Fruit fly (Drosophila melanogaster): ENCODE results near the gene ndl.

Gene ndl

DNA sequence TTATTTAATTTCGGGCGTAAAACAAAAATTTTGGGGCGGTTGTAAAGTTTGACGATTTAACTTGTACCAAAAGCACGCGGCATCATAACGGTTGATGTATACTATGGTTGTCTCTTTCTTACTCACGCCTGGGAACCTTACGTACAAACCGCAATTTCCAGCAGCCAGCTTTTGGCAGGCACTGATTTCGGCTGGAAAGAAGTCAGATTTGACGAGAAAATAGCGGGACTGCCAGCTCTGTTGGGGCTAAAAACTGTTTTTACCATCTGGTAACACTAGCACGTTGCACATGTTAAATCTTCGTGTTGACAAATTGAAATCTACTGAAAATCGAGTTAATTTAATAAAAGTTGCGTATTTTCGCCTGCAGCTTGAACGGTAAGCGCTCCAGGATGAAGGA lies 2.8 kb upstream of the ndl start, which contains the start of gene zpg (continued):
- TF ChIP-seq run (tag; optimal IDR thresholded peaks at IDR 0.05) (no peak), gcm (GFP tag; optimal IDR thresholded peaks at IDR 0.05) (no peak), knrl (GFP tag; IDR thresholded peaks at IDR 0.05; ENCODE audit: partially characterized antibody) (peak; percentile 69), BEAF-32 (GFP tag; optimal IDR thresholded peaks at IDR 0.05) (peak; percentile 47), Dref (GFP tag; IDR thresholded peaks at IDR 0.05) (peak; percentile 35; the same call in 1 of the 2 replicates), tx (GFP tag; optimal IDR thresholded peaks at IDR 0.05) (peak; percentile 18), Jarid2 (GFP tag; optimal IDR thresholded peaks at IDR 0.05) (peak; percentile 26), Dp (GFP tag; optimal IDR thresholded peaks at IDR 0.05) (peak; percentile 79), chif (GFP tag; optimal IDR thresholded peaks at IDR 0.05) (peak in 1 of 2 experiments; percentile 34), CG18011 (GFP tag; optimal IDR thresholded peaks at IDR 0.05) (peak; percentile 99), tio (GFP tag; optimal IDR thresholded peaks at IDR 0.05) (no peak), ewg (GFP tag; optimal IDR thresholded peaks at IDR 0.05) (peak; percentile 30), pho (GFP tag; optimal IDR thresholded peaks at IDR 0.05) (peak; percentile 22), croc (GFP tag; conservative IDR thresholded peaks at IDR 0.05) (no peak), jumu (GFP tag; optimal IDR thresholded peaks at IDR 0.05) (peak; percentile 44), CG9797 (GFP tag; optimal IDR thresholded peaks at IDR 0.05) (peak; percentile 78), CG31365 (tag; optimal IDR thresholded peaks at IDR 0.05) (peak; percentile 7), CG9727 (GFP tag; optimal IDR thresholded peaks at IDR 0.05) (peak; percentile 4), CG10321 (GFP tag; IDR thresholded peaks at IDR 0.05) (peak; percentile 96), crp (GFP tag; optimal IDR thresholded peaks at IDR 0.05) (peak in 1 of 2 experiments; percentile 44), Dip3 (GFP tag; optimal IDR thresholded peaks at IDR 0.05) (peak; percentile 35), CG17186 (GFP tag; optimal IDR thresholded peaks at IDR 0.05) (peak; percentile 39), dm (GFP tag; optimal IDR thresholded peaks at IDR 0.05) (peak; percentile 98), kay (GFP tag; optimal IDR thresholded peaks at IDR 0.05) (no peak), ems (GFP tag; optimal IDR thresholded peaks at IDR 0.05) (peak; percentile 30), Mad (GFP tag; optimal IDR thresholded peaks at IDR 0.05) (peak; percentile 5), CG30403 (GFP tag; optimal IDR thresholded peaks at IDR 0.05) (no peak), CHES-1-like (GFP tag; optimal IDR thresholded peaks at IDR 0.05) (peak; percentile 54), CG2116 (GFP tag; optimal IDR thresholded peaks at IDR 0.05) (peak; percentile 9), Sin3A (optimal IDR thresholded peaks at IDR 0.05) (peak; percentile 87), jing (GFP tag; optimal IDR thresholded peaks at IDR 0.05) (no peak), zfh2 (GFP tag; optimal IDR thresholded peaks at IDR 0.05) (peak; percentile 15), CG34224 (GFP tag; IDR thresholded peaks at IDR 0.05; ENCODE audit: partially characterized antibody) (peak; percentile 54; the same call in 2 of the 3 replicates), CG9817 (tag; optimal IDR thresholded peaks at IDR 0.05) (peak; percentile 7), vvl (GFP tag; IDR thresholded peaks at IDR 0.05) (peak; percentile 58; the same call in 1 of the 2 replicates), mam (GFP tag; optimal IDR thresholded peaks at IDR 0.05) (peak; percentile 35), CG14014 (GFP tag; IDR thresholded peaks at IDR 0.05) (no peak), slou (GFP tag; optimal IDR thresholded peaks at IDR 0.05) (no peak), CG34422 (GFP tag; IDR thresholded peaks at IDR 0.05) (peak; percentile 65; the same call in 2 of the 3 replicates), CG2678 (tag; optimal IDR thresholded peaks at IDR 0.05) (no peak), twi (tag; optimal IDR thresholded peaks at IDR 0.05) (no peak), sens (GFP tag) (peak; percentile 79), tll (GFP tag; optimal IDR thresholded peaks at IDR 0.05) (peak in 1 of 2 experiments; percentile 33), stc (GFP tag; IDR thresholded peaks at IDR 0.05) (0 out of 2 replicates have a peak, but pooled peaks have one; percentile 7), CG32532 (GFP tag; IDR thresholded peaks at IDR 0.05) (0 out of 2 replicates have a peak, but pooled peaks have one; percentile 15), org-1 (GFP tag; optimal IDR thresholded peaks at IDR 0.05) (no peak), YL-1 (GFP tag; optimal IDR thresholded peaks at IDR 0.05) (peak; percentile 71), Scr (GFP tag; IDR thresholded peaks at IDR 0.05; ENCODE audit: partially characterized antibody) (peak; percentile 48; the same call in 1 of the 2 replicates), CG17912 (GFP tag; optimal IDR thresholded peaks at IDR 0.05) (peak; percentile 39), CG10543 (GFP tag; optimal IDR thresholded peaks at IDR 0.05) (no peak)

Measured in whole organism, embryonic.